Worm (Caenorhabditis elegans): ENCODE results near the gene R07B1.7.

ce11 chrX:9822606-9823264 is 46.2 kb upstream of the R07B1.7 start:
- TF ChIP-seq flt-1 (GFP tag; IDR thresholded peaks at IDR 0.05) (no peak), tab-1 (GFP tag; IDR thresholded peaks at IDR 0.05) (no peak)

All from whole organism, midembryonic.